Worm (Caenorhabditis elegans): ENCODE data around the gene srg-17.

DNA sequence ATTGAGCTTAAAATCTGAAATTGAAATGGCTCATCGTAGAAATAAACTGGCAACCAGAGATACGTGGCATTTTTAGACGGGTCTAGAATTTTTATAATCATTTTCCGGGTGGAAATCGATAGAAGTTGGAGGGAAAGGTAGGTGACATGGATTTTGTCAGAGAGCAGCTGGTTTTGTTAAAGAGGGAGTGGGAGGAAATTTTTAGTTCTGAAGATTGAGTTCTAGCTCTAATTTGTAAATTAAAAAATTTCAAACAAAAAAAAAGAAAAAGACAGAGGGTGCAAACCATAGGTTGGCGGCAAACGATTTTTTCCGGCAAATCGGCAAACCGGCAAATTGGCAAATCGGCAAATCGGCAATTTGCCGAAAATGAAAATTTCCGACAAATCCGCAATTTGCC is 16.9 kb upstream of the srg-17 start, which contains the start of gene sre-32:
- no peak for TF ChIP-seq snpc-1.3 (tag; optimal IDR thresholded peaks at IDR 0.05; ENCODE audit: insufficient read depth)
- no peak for TF ChIP-seq tbx-9 (tag; optimal IDR thresholded peaks at IDR 0.05; ENCODE audit: borderline replicate concordance)
- no peak for TF ChIP-seq unc-62 (GFP tag; optimal IDR thresholded peaks at IDR 0.05)
- TF ChIP-seq ets-4 (GFP tag; optimal IDR thresholded peaks at IDR 0.05), result no peak
- TF ChIP-seq Y79H2A.3 (GFP tag; conservative IDR thresholded peaks at IDR 0.05), result no peak
- TF ChIP-seq ceh-27 (GFP tag; optimal IDR thresholded peaks at IDR 0.05), result no peak
- TF ChIP-seq ceh-91 (GFP tag; IDR thresholded peaks at IDR 0.05), result no peak
- TF ChIP-seq pbrm-1 (GFP tag; IDR thresholded peaks at IDR 0.05), result no peak

All from whole organism, young adult.